Fruit fly (Drosophila melanogaster) whole organism: ENCODE data around the gene CG32985.

Experiments
- CG8478 ChIP-seq: fragments of >200 bp; optimal IDR thresholded peaks from 2 replicates; lab custom pipeline; 2018; ENCODE audit warnings: inconsistent platforms
- Dll ChIP-seq: fragments of >200 bp; optimal IDR thresholded peaks from 2 replicates; lab custom pipeline; 2017
- EcR ChIP-seq, 2 experiments: fragments of >200 bp; optimal IDR thresholded peaks; 2 replicates each; lab custom pipeline; 2017; ENCODE audit warnings: missing biosample characterization in 2 of 2, missing genetic modification characterization in 2 of 2, missing genetic modification reagents in 2 of 2
- pan ChIP-seq: fragments of >200 bp; optimal IDR thresholded peaks from 2 replicates; lab custom pipeline; 2017
- psq ChIP-seq: fragments of >200 bp; optimal IDR thresholded peaks from 2 replicates; lab custom pipeline; 2017
- usp ChIP-seq: fragments of >200 bp; optimal IDR thresholded peaks from 2 replicates; lab custom pipeline; 2017; ENCODE audit warnings: missing biosample characterization, missing genetic modification characterization, mixed read lengths

The CG32985 gene

dm6 chr2L:8962254-8962653 is at the start of gene CG32985, which contains the start of gene CG9525:
TSS of gene CG32985 (plus strand) at chr2L:8962533.
TSS of gene CG9525 (minus strand) at chr2L:8962354.
- no peak for TF ChIP-seq EcR (GFP tag; optimal IDR thresholded peaks at IDR 0.05; lab: Kevin White, UChicago)
- no peak for TF ChIP-seq pan (lab: Kevin White, UChicago)
- no peak for TF ChIP-seq CG8478 (lab: Kevin White, UChicago)
- no peak for TF ChIP-seq Dll (lab: Kevin White, UChicago)
- TF ChIP-seq usp, result no peak

dm6 chr2L:8915709-8916108 is 46.6 kb upstream of the CG32985 start:
- TF ChIP-seq CG8478 (lab: Kevin White, UChicago), result no peak
- TF ChIP-seq Dll (lab: Kevin White, UChicago), result peak; percentile 14
- TF ChIP-seq usp, result no peak

- TF ChIP-seq usp (no peak), pan (lab: Kevin White, UChicago) (no peak), CG8478 (lab: Kevin White, UChicago) (no peak), psq (lab: Kevin White, UChicago) (no peak), EcR (GFP tag; optimal IDR thresholded peaks at IDR 0.05; lab: Kevin White, UChicago) (no peak), Dll (lab: Kevin White, UChicago) (no peak)
Observed at dm6 chr2L:8919638-8920037, 42.7 kb upstream of the CG32985 start.

- no peak for TF ChIP-seq EcR (GFP tag; optimal IDR thresholded peaks at IDR 0.05; lab: Kevin White, UChicago)
Observed at dm6 chr2L:8920294-8920693, 42.0 kb upstream of the CG32985 start.

- TF ChIP-seq CG8478 (lab: Kevin White, UChicago) (no peak), Dll (lab: Kevin White, UChicago) (no peak), pan (lab: Kevin White, UChicago) (no peak), EcR (GFP tag; optimal IDR thresholded peaks at IDR 0.05; lab: Kevin White, UChicago) (no peak), psq (lab: Kevin White, UChicago) (no peak), usp (no peak)
Observed at dm6 chr2L:8921934-8922333, 40.4 kb upstream of the CG32985 start.

dm6 chr2L:8923405-8923804 is 38.9 kb upstream of the CG32985 start:
- TF ChIP-seq Dll (lab: Kevin White, UChicago), result no peak

- TF ChIP-seq usp, result no peak
- no peak for TF ChIP-seq EcR (GFP tag; optimal IDR thresholded peaks at IDR 0.05; lab: Kevin White, UChicago)
- TF ChIP-seq Dll (lab: Kevin White, UChicago), result no peak
- no peak for TF ChIP-seq pan (lab: Kevin White, UChicago)
- TF ChIP-seq CG8478 (lab: Kevin White, UChicago), result no peak
- no peak for TF ChIP-seq psq (lab: Kevin White, UChicago)
Observed at dm6 chr2L:8931176-8931575, 31.2 kb upstream of the CG32985 start.

dm6 chr2L:8933710-8934242 is 28.6 kb upstream of the CG32985 start, which contains the start of gene Tsp29Fa:
TSS of gene Tsp29Fa (plus strand) at chr2L:8933962.
- TF ChIP-seq psq (lab: Kevin White, UChicago) (no peak), usp (no peak), CG8478 (lab: Kevin White, UChicago) (no peak), Dll (lab: Kevin White, UChicago) (no peak)

- TF ChIP-seq Dll (lab: Kevin White, UChicago), result no peak
- no peak for TF ChIP-seq pan (lab: Kevin White, UChicago)
- TF ChIP-seq usp, result no peak
- no peak for TF ChIP-seq EcR (GFP tag; optimal IDR thresholded peaks at IDR 0.05; lab: Kevin White, UChicago)
- no peak for TF ChIP-seq CG8478 (lab: Kevin White, UChicago)
- TF ChIP-seq psq (lab: Kevin White, UChicago), result no peak
Observed at dm6 chr2L:8937003-8937402, 25.3 kb upstream of the CG32985 start, which contains the start of gene Tsp29Fb. TSS of gene Tsp29Fb (plus strand) at chr2L:8937390.

dm6 chr2L:8937837-8938413 is 24.4 kb upstream of the CG32985 start:
- TF ChIP-seq Dll (lab: Kevin White, UChicago) (no peak), psq (lab: Kevin White, UChicago) (no peak), EcR (GFP tag; optimal IDR thresholded peaks at IDR 0.05; lab: Kevin White, UChicago) (no peak), CG8478 (lab: Kevin White, UChicago) (no peak), usp (no peak), pan (lab: Kevin White, UChicago) (no peak)

dm6 chr2L:8940680-8941079 is 21.7 kb upstream of the CG32985 start:
- no peak for TF ChIP-seq usp
- TF ChIP-seq Dll (lab: Kevin White, UChicago), result no peak
- TF ChIP-seq pan (lab: Kevin White, UChicago), result no peak

dm6 chr2L:8941736-8942337 is 20.5 kb upstream of the CG32985 start, which contains the start of gene Argl:
TSS of gene Argl (minus strand) at chr2L:8942105.
- TF ChIP-seq pan (lab: Kevin White, UChicago) (no peak), Dll (lab: Kevin White, UChicago) (no peak), CG8478 (lab: Kevin White, UChicago) (no peak)

dm6 chr2L:8943110-8943509 is 19.2 kb upstream of the CG32985 start, which contains the start of gene CG9515:
TSS of gene CG9515 (minus strand) at chr2L:8943257.
- TF ChIP-seq EcR (GFP tag; optimal IDR thresholded peaks at IDR 0.05; lab: Kevin White, UChicago) (no peak), Dll (lab: Kevin White, UChicago) (no peak), pan (lab: Kevin White, UChicago) (no peak), psq (lab: Kevin White, UChicago) (no peak), usp (no peak), CG8478 (lab: Kevin White, UChicago) (no peak)
